Worm (Caenorhabditis elegans) whole organism, L4 larva: ENCODE data around the gene T16H12.2.

Experiments
- aly-2 ChIP-seq: sonication (generic microtip); optimal IDR thresholded peaks from 2 replicates; lab custom pipeline; 2018; ENCODE audit warnings: missing biosample characterization, missing genetic modification characterization
- ceh-82 ChIP-seq: sonication (generic microtip); optimal IDR thresholded peaks from 2 replicates; lab custom pipeline; 2017; ENCODE audit warnings: missing biosample characterization, missing genetic modification characterization
- egl-27 ChIP-seq: sonication (generic microtip); optimal IDR thresholded peaks from 3 replicates; lab custom pipeline; 2017; ENCODE audit warnings: missing biosample characterization, missing genetic modification reagents, missing genetic modification characterization
- mxl-3 ChIP-seq: fragments of 200-800 bp; sonication (Bioruptor generic); optimal IDR thresholded peaks from 2 replicates; lab custom pipeline; 2018; ENCODE audit warnings: mild to moderate bottlenecking, missing genetic modification characterization, missing compliant biosample characterization
- nhr-6 ChIP-seq: fragments of 150-350 bp; optimal IDR thresholded peaks from 2 replicates; lab custom pipeline; 2014; ENCODE audit warnings: missing biosample characterization, missing genetic modification characterization
- pqm-1 ChIP-seq: sonication (generic microtip); optimal IDR thresholded peaks from 2 replicates; lab custom pipeline; 2017; ENCODE audit warnings: missing biosample characterization, missing genetic modification characterization
- snpc-1.2 ChIP-seq: fragments of 200-800 bp; sonication (Bioruptor generic); IDR thresholded peaks from 2 replicates; pipeline ENCODE4 v1.3.6; 2022; ENCODE audit warnings: missing genetic modification reagents, missing genetic modification characterization, missing compliant biosample characterization
- unc-39 ChIP-seq: sonication (generic microtip); optimal IDR thresholded peaks from 2 replicates; lab custom pipeline; 2017; ENCODE audit warnings: missing biosample characterization, missing genetic modification characterization
- unc-62 ChIP-seq, 3 experiments: fragments of 150-350 bp in 1 of 3; sonication (generic microtip); optimal IDR thresholded peaks in 2 of 3; peaks in 1 of 3; 1 replicate in 1 of 3; 2 replicates in 2 of 3; lab custom pipeline; 2014 to 2017; ENCODE audit warnings: missing biosample characterization in 3 of 3, missing genetic modification characterization in 3 of 3, missing genetic modification reagents in 3 of 3, missing genotype in 1 of 3
- zip-2 ChIP-seq: fragments of 150-350 bp; optimal IDR thresholded peaks from 2 replicates; lab custom pipeline; 2014; ENCODE audit warnings: missing biosample characterization, missing genetic modification characterization
- ztf-7 ChIP-seq: fragments of 150-350 bp; optimal IDR thresholded peaks from 2 replicates; lab custom pipeline; 2014; ENCODE audit warnings: missing biosample characterization, missing genetic modification characterization

ce11 chrIII:10120076-10120831 is 34.2 kb downstream of the T16H12.2 start, which contains the start of the genes gtf-2H3 and ham-3:
- no peak for TF ChIP-seq unc-62 (GFP tag; optimal IDR thresholded peaks at IDR 0.05 in 1 of 2; lab: Kevin White, UChicago)
- TF ChIP-seq unc-62 (tag; optimal IDR thresholded peaks at IDR 0.05; lab: Kevin White, UChicago) = no peak
- TF ChIP-seq nhr-6 (tag; lab: Kevin White, UChicago) = no peak
- TF ChIP-seq egl-27 (tag; lab: Kevin White, UChicago) = no peak
- no peak for TF ChIP-seq aly-2 (tag; lab: Kevin White, UChicago)
- no peak for TF ChIP-seq pqm-1
- TF ChIP-seq zip-2 = no peak
- TF ChIP-seq unc-39 = no peak
- TF ChIP-seq ztf-7 (tag; lab: Kevin White, UChicago) = no peak
- no peak for TF ChIP-seq mxl-3 (GFP tag; lab: Kevin White, UChicago)
- no peak for TF ChIP-seq ceh-82 (tag; lab: Kevin White, UChicago)
- no peak for TF ChIP-seq snpc-1.2 (GFP tag; lab: Robert Waterston, UW)
